Worm (Caenorhabditis elegans) whole organism, L1 larva: ENCODE measurements around the gene sri-36.

Experiments used
- aha-1 ChIP-seq: fragments of 150-350 bp; optimal IDR thresholded peaks from 2 replicates; lab custom pipeline; 2014; ENCODE audit warnings: missing biosample characterization, missing genetic modification characterization
- aly-2 ChIP-seq: fragments of 150-350 bp; optimal IDR thresholded peaks from 2 replicates; lab custom pipeline; 2014; ENCODE audit warnings: missing biosample characterization, missing genetic modification characterization
- dpl-1 ChIP-seq, 3 experiments: fragments of 150-350 bp in 2 of 3; sonication (generic microtip) in 1 of 3; optimal IDR thresholded peaks; 2 replicates each; lab custom pipeline; 2014 to 2017; ENCODE audit warnings: missing biosample characterization in 3 of 3, missing genetic modification characterization in 3 of 3, missing genetic modification reagents in 3 of 3
- egl-13 ChIP-seq: sonication (generic microtip); optimal IDR thresholded peaks from 2 replicates; lab custom pipeline; 2016; ENCODE audit warnings: missing genotype, missing genetic modification reagents, missing genetic modification characterization, missing compliant biosample characterization
- fkh-10 ChIP-seq: sonication (generic microtip); optimal IDR thresholded peaks from 2 replicates; lab custom pipeline; 2017; ENCODE audit warnings: missing biosample characterization, missing genetic modification reagents, missing genetic modification characterization
- isw-1 ChIP-seq: fragments of 200-800 bp; sonication (Bioruptor generic); IDR thresholded peaks from 2 replicates; pipeline ENCODE4 v1.3.6; 2022; ENCODE audit warnings: missing genetic modification characterization, missing compliant biosample characterization
- lin-39 ChIP-seq: fragments of 150-350 bp; optimal IDR thresholded peaks from 2 replicates; lab custom pipeline; 2014; ENCODE audit warnings: missing biosample characterization, missing genetic modification reagents, missing genetic modification characterization
- mdl-1 ChIP-seq, 2 experiments: fragments of 150-350 bp; optimal IDR thresholded peaks; 2 replicates each; lab custom pipeline; 2014 to 2017; ENCODE audit warnings: missing biosample characterization in 2 of 2, missing genetic modification characterization in 2 of 2, inconsistent platforms in 1 of 2
- mef-2 ChIP-seq: fragments of 150-350 bp; optimal IDR thresholded peaks from 2 replicates; lab custom pipeline; 2014; ENCODE audit warnings: missing biosample characterization, missing genetic modification characterization
- nhr-71 ChIP-seq: sonication (generic microtip); optimal IDR thresholded peaks from 2 replicates; lab custom pipeline; 2016; ENCODE audit warnings: mild to moderate bottlenecking, missing genetic modification characterization, moderate library complexity, missing compliant biosample characterization
- pag-3 ChIP-seq: sonication (generic microtip); optimal IDR thresholded peaks from 2 replicates; lab custom pipeline; 2017; ENCODE audit warnings: missing genetic modification characterization, mild to moderate bottlenecking, missing compliant biosample characterization, antibody characterized with exemption, borderline replicate concordance; ENCODE audit not compliant: insufficient read depth
- pax-3 ChIP-seq: fragments of 200-800 bp; sonication (Bioruptor generic); optimal IDR thresholded peaks from 2 replicates; lab custom pipeline; 2018; ENCODE audit warnings: mild to moderate bottlenecking, missing genetic modification characterization, moderate library complexity, missing compliant biosample characterization
- unc-130 ChIP-seq: fragments of 150-350 bp; optimal IDR thresholded peaks from 2 replicates; lab custom pipeline; 2017; ENCODE audit warnings: missing biosample characterization, missing genetic modification characterization, inconsistent platforms

- TF ChIP-seq lin-39 (tag; lab: Kevin White, UChicago) (no peak), nhr-71 (no peak), mef-2 (no peak), fkh-10 (GFP tag; lab: Kevin White, UChicago) (no peak), pag-3 (tag; lab: Kevin White, UChicago) (no peak), dpl-1 (GFP tag; optimal IDR thresholded peaks at IDR 0.05; lab: Kevin White, UChicago) (no peak), isw-1 (GFP tag; lab: Robert Waterston, UW) (no peak), aha-1 (tag; lab: Kevin White, UChicago) (no peak), pax-3 (tag; lab: Kevin White, UChicago) (no peak), unc-130 (no peak), egl-13 (tag; lab: Kevin White, UChicago) (no peak), aly-2 (tag; lab: Kevin White, UChicago) (no peak), mdl-1 (tag; optimal IDR thresholded peaks at IDR 0.05; lab: Kevin White, UChicago) (no peak)
Measured at ce11 chrII:2545925-2546324, 39.5 kb downstream of the sri-36 start, which contains the start of gene K02F6.3.
